Fruit fly (Drosophila melanogaster) whole organism, pupa: Measurements from ENCODE around the gene CG43779.

Experiments
- CG13204 ChIP-seq: fragments of 200-800 bp; sonication (Bioruptor generic); optimal IDR thresholded peaks from 2 replicates; lab custom pipeline; 2018; ENCODE audit warnings: missing biosample characterization, mild to moderate bottlenecking, missing genetic modification characterization, moderate library complexity
- CG17806 ChIP-seq: fragments of 200-800 bp; sonication (Bioruptor generic); optimal IDR thresholded peaks from 2 replicates; lab custom pipeline; 2018; ENCODE audit warnings: missing biosample characterization, mild to moderate bottlenecking, missing genetic modification characterization, moderate library complexity
- CG4496 ChIP-seq: fragments of 200-800 bp; sonication (Bioruptor generic); IDR thresholded peaks from 3 replicates; pipeline ENCODE4 v1.3.6; 2022; ENCODE audit warnings: missing biosample characterization, missing genetic modification characterization
- D1 ChIP-seq: fragments of 200-800 bp; sonication (Bioruptor generic); optimal IDR thresholded peaks from 2 replicates; lab custom pipeline; 2018; ENCODE audit warnings: missing biosample characterization, mild to moderate bottlenecking, missing genetic modification characterization, moderate library complexity
- Snoo ChIP-seq: fragments of 200-800 bp; sonication (Bioruptor generic); optimal IDR thresholded peaks from 3 replicates; lab custom pipeline; 2017; ENCODE audit warnings: missing biosample characterization, mild to moderate bottlenecking, missing genetic modification characterization, inconsistent platforms
- fd96Ca ChIP-seq: fragments of 200-800 bp; sonication (Bioruptor generic); IDR thresholded peaks from 3 replicates; pipeline ENCODE4 v1.3.6; 2022; ENCODE audit warnings: missing biosample characterization, missing genetic modification characterization
- rn ChIP-seq: fragments of 200-800 bp; sonication (Bioruptor generic); IDR thresholded peaks from 2 replicates; pipeline ENCODE4 v1.3.6; 2022; ENCODE audit warnings: missing biosample characterization, missing genetic modification characterization

DNA sequence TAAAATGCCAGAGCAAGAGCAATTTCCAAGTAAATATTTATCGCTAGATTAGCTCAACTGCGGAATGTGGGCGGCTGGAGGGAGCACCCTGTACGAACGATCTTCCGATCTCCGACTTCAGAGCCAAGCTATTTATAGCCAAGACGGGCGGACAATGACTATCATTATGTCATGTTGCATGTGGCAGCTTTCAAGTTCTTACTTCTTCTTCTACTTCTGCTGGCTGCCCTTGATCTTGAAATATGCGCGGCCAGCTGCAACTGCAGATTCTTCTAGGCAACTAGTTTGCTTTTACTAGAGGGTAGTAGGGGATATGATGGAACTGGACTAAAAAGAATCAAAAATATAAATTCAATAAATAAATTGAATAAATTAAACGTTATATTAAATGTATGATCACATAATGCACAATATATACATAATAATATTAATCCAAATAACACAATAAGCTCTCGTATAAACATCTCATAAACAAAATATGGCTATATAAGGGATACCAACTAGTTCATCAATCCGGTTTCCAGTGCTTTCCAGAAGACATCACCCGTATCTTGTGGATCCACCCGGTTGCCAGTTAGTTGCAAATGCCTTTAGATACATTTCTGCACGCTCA is 38.4 kb downstream of the CG43779 start:
- TF ChIP-seq rn (GFP tag; lab: Robert Waterston, UW) (no peak), fd96Ca (GFP tag; lab: Robert Waterston, UW) (no peak), CG13204 (GFP tag; lab: Kevin White, UChicago) (no peak), CG4496 (GFP tag; lab: Robert Waterston, UW) (peak; percentile 42; the same call in 1 of the 3 replicates), CG17806 (tag; lab: Kevin White, UChicago) (peak; percentile 58), D1 (tag; lab: Kevin White, UChicago) (peak; percentile 60), Snoo (tag; lab: Kevin White, UChicago) (no peak)
